In genomic region chr2L:11501427-11501968, dm6 we compare ENCODE assay signal across 3 fruit fly cellular contexts.
A peak's percentile ranks its signal among the peaks of the same experiment; 100 is the strongest.
TF ChIP-seq lines count a peak whose summit lies in the region.

Gene spz4 (plus strand): TSS chr2L:11501715.

- no peak for TF ChIP-seq CTCF in whole organism, embryonic (GFP tag; optimal IDR thresholded peaks at IDR 0.05; lab: Kevin White, UChicago)

TF ChIP-seq in whole organism, embryonic, 481 proteins besides CTCF, POLR2A, EP300 and RAD21 (continues in another document):
- TF ChIP-seq CG6854 (GFP tag; optimal IDR thresholded peaks at IDR 0.05; lab: Kevin White, UChicago) (no peak), Trl (optimal IDR thresholded peaks at IDR 0.05; lab: Kevin White, UChicago) (peak in 1 of 2 experiments; percentile 2), Trl (GFP tag; optimal IDR thresholded peaks at IDR 0.05; lab: Kevin White, UChicago) (no peak), CG12659 (GFP tag; optimal IDR thresholded peaks at IDR 0.05; lab: Kevin White, UChicago) (peak; percentile 1), Gug (GFP tag; IDR thresholded peaks at IDR 0.05; lab: Robert Waterston, UW) (0 out of 4 replicates have a peak, but pooled peaks have one; percentile 2), CG10267 (tag; optimal IDR thresholded peaks at IDR 0.05; lab: Kevin White, UChicago) (no peak), Oli (tag; optimal IDR thresholded peaks at IDR 0.05; lab: Kevin White, UChicago) (peak; percentile 10), CG11696 (GFP tag; IDR thresholded peaks at IDR 0.05; lab: Robert Waterston, UW) (no peak), ken (GFP tag; IDR thresholded peaks at IDR 0.05; lab: Robert Waterston, UW) (peak; percentile 28; the same call in 1 of the 3 replicates), Rfx (GFP tag; IDR thresholded peaks at IDR 0.05; lab: Robert Waterston, UW) (peak; percentile 27; the same call in 1 of the 2 replicates), B-H1 (GFP tag; IDR thresholded peaks at IDR 0.05; lab: Robert Waterston, UW) (no peak), vvl (GFP tag; IDR thresholded peaks at IDR 0.05; lab: Robert Waterston, UW) (peak; percentile 36), slbo (GFP tag; IDR thresholded peaks at IDR 0.05; lab: Robert Waterston, UW) (peak; percentile 30; the same call in 1 of the 2 replicates), dmrt99B (tag; optimal IDR thresholded peaks at IDR 0.05; lab: Kevin White, UChicago) (peak; percentile 34), CG11504 (tag; optimal IDR thresholded peaks at IDR 0.05; lab: Kevin White, UChicago) (peak; percentile 42), CG32772 (GFP tag; IDR thresholded peaks at IDR 0.05; lab: Robert Waterston, UW) (0 out of 2 replicates have a peak, but pooled peaks have one; percentile 7), CG31441 (GFP tag; IDR thresholded peaks at IDR 0.05; lab: Robert Waterston, UW) (0 out of 2 replicates have a peak, but pooled peaks have one; percentile 13), CG18262 (tag; optimal IDR thresholded peaks at IDR 0.05; lab: Kevin White, UChicago) (peak; percentile 18), ara (GFP tag; IDR thresholded peaks at IDR 0.05; lab: Robert Waterston, UW) (no peak), Xbp1 (GFP tag; optimal IDR thresholded peaks at IDR 0.05; lab: Kevin White, UChicago) (peak; percentile 14), hkb (optimal IDR thresholded peaks at IDR 0.05; lab: Kevin White, UChicago) (no peak), hkb (GFP tag; IDR thresholded peaks at IDR 0.05; lab: Robert Waterston, UW) (0 out of 2 replicates have a peak, but pooled peaks have one; percentile 23), NFAT (GFP tag; IDR thresholded peaks at IDR 0.05; lab: Robert Waterston, UW) (0 out of 2 replicates have a peak, but pooled peaks have one; percentile 8), ro (GFP tag; IDR thresholded peaks at IDR 0.05; lab: Robert Waterston, UW) (peak; percentile 22; the same call in 1 of the 2 replicates), gem (tag; optimal IDR thresholded peaks at IDR 0.05; lab: Kevin White, UChicago) (peak; percentile 30), ci (GFP tag; IDR thresholded peaks at IDR 0.05; lab: Robert Waterston, UW) (0 out of 3 replicates have a peak, but pooled peaks have one; percentile 33), her (GFP tag; optimal IDR thresholded peaks at IDR 0.05; lab: Kevin White, UChicago) (no peak), bigmax (GFP tag; optimal IDR thresholded peaks at IDR 0.05; lab: Kevin White, UChicago) (no peak)

TF ChIP-seq in whole organism, prepupa, 60 proteins besides CTCF, POLR2A, EP300 and RAD21:
- TF ChIP-seq CG8119 (GFP tag; IDR thresholded peaks at IDR 0.05; lab: Robert Waterston, UW) (peak; percentile 73), CG11294 (GFP tag; IDR thresholded peaks at IDR 0.05; lab: Robert Waterston, UW) (peak; percentile 45; the same call in 1 of the 2 replicates), Blimp-1 (GFP tag; optimal IDR thresholded peaks at IDR 0.05; lab: Kevin White, UChicago) (no peak), Hr38 (GFP tag; optimal IDR thresholded peaks at IDR 0.05; lab: Kevin White, UChicago) (no peak), CG10631 (GFP tag; optimal IDR thresholded peaks at IDR 0.05; lab: Kevin White, UChicago) (peak; percentile 24), OdsH (GFP tag; optimal IDR thresholded peaks at IDR 0.05; lab: Kevin White, UChicago) (peak; percentile 27), CG31627 (GFP tag; optimal IDR thresholded peaks at IDR 0.05; lab: Kevin White, UChicago) (no peak), CG10669 (GFP tag; optimal IDR thresholded peaks at IDR 0.05; lab: Kevin White, UChicago) (no peak), dac (GFP tag; optimal IDR thresholded peaks at IDR 0.05; lab: Kevin White, UChicago) (no peak), CG1621 (tag; optimal IDR thresholded peaks at IDR 0.05; lab: Kevin White, UChicago) (no peak), CG6792 (GFP tag; optimal IDR thresholded peaks at IDR 0.05; lab: Kevin White, UChicago) (peak; percentile 15), salr (GFP tag; optimal IDR thresholded peaks at IDR 0.05; lab: Kevin White, UChicago) (peak in 1 of 2 experiments; percentile 28), CG6276 (GFP tag; optimal IDR thresholded peaks at IDR 0.05; lab: Kevin White, UChicago) (peak; percentile 16), CG11902 (GFP tag; optimal IDR thresholded peaks at IDR 0.05; lab: Kevin White, UChicago) (no peak), CG32006 (GFP tag; optimal IDR thresholded peaks at IDR 0.05; lab: Kevin White, UChicago) (peak; percentile 74), CG8632 (GFP tag; optimal IDR thresholded peaks at IDR 0.05; lab: Kevin White, UChicago) (peak; percentile 6), CG4318 (GFP tag; optimal IDR thresholded peaks at IDR 0.05; lab: Kevin White, UChicago) (peak; percentile 20), Hr4 (GFP tag; optimal IDR thresholded peaks at IDR 0.05; lab: Kevin White, UChicago) (peak; percentile 31), CG15336 (GFP tag; IDR thresholded peaks at IDR 0.05; lab: Robert Waterston, UW) (peak; percentile 56), svp (GFP tag; lab: Kevin White, UChicago) (peak; percentile 19), CG34406 (GFP tag; optimal IDR thresholded peaks at IDR 0.05; lab: Kevin White, UChicago) (peak; percentile 20), CG9139 (GFP tag; optimal IDR thresholded peaks at IDR 0.05; lab: Kevin White, UChicago) (no peak), esn (GFP tag; optimal IDR thresholded peaks at IDR 0.05; lab: Kevin White, UChicago) (peak; percentile 11), CG3919 (GFP tag; optimal IDR thresholded peaks at IDR 0.05; lab: Kevin White, UChicago) (peak; percentile 9), net (GFP tag; optimal IDR thresholded peaks at IDR 0.05; lab: Kevin White, UChicago) (no peak), acj6 (GFP tag; optimal IDR thresholded peaks at IDR 0.05; lab: Kevin White, UChicago) (peak; percentile 18), eg (GFP tag; IDR thresholded peaks at IDR 0.05; lab: Robert Waterston, UW) (peak; percentile 65), fkh (GFP tag; optimal IDR thresholded peaks at IDR 0.05; lab: Kevin White, UChicago) (no peak), Met (GFP tag; optimal IDR thresholded peaks at IDR 0.05; lab: Kevin White, UChicago) (no peak)

TF ChIP-seq in whole organism, pupa, 21 proteins besides CTCF, POLR2A, EP300 and RAD21:
- peak; percentile 5 for TF ChIP-seq Pif1A (GFP tag; optimal IDR thresholded peaks at IDR 0.05; lab: Kevin White, UChicago)
- peak; percentile 53; the same call in 2 of the 3 replicates for TF ChIP-seq fd96Ca (GFP tag; IDR thresholded peaks at IDR 0.05; lab: Robert Waterston, UW)
- TF ChIP-seq CG15710 (tag; optimal IDR thresholded peaks at IDR 0.05; lab: Kevin White, UChicago): no peak
- peak; percentile 27 for TF ChIP-seq CG13204 (GFP tag; optimal IDR thresholded peaks at IDR 0.05; lab: Kevin White, UChicago)
- peak; percentile 16 for TF ChIP-seq CG9948 (tag; optimal IDR thresholded peaks at IDR 0.05; lab: Kevin White, UChicago)
- TF ChIP-seq CG12605 (GFP tag; IDR thresholded peaks at IDR 0.05; lab: Robert Waterston, UW): peak; percentile 49; the same call in 1 of the 2 replicates
- no peak for TF ChIP-seq CG8159 (tag; optimal IDR thresholded peaks at IDR 0.05; lab: Kevin White, UChicago)
- peak; percentile 70 for TF ChIP-seq Ets98B (GFP tag; IDR thresholded peaks at IDR 0.05; lab: Robert Waterston, UW)
- peak; percentile 63 for TF ChIP-seq CG32121 (GFP tag; IDR thresholded peaks at IDR 0.05; lab: Robert Waterston, UW)
- TF ChIP-seq Snoo (tag; optimal IDR thresholded peaks at IDR 0.05; lab: Kevin White, UChicago): no peak
- peak; percentile 33; the same call in 1 of the 2 replicates for TF ChIP-seq rn (GFP tag; IDR thresholded peaks at IDR 0.05; lab: Robert Waterston, UW)

Comparison
In these comparisons a context has a peak if more than half of its experiments do, and no peak if none do; other contexts are left out.
1. Of the 7 proteins assayed by ChIP-seq in both whole organism, embryonic and whole organism, prepupa: peak only in whole organism, embryonic: Gug and Sox102F; only in whole organism, prepupa: none; in both: none; in neither: 5.